Fruit fly (Drosophila melanogaster): ENCODE measurements around the gene ds.

ds gene

DNA sequence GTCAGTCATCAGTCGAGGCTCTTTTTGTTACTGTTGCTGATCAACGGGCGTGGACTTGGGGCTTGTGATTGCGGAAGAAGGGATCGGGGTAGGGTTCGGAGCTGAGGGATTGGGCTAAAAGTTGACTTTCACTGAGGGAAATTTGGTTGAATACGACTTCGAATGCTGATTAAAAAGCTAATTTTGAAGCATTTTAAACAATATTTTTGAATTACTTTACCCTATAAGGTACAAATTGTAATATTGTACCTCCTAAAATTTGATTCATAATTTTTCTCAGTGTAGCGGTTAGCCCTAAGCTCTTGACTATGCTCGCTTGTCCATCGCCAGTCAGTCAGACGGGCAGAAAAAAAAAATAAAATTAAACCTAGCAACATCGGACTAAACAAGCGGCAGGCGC is 68.3 kb downstream of the ds start:
- TF ChIP-seq CG8159 (tag; optimal IDR thresholded peaks at IDR 0.05) = peak; percentile 81
- no peak for TF ChIP-seq fd96Ca (GFP tag; IDR thresholded peaks at IDR 0.05)
- no peak for TF ChIP-seq CG32121 (GFP tag; IDR thresholded peaks at IDR 0.05)
- peak; percentile 39 for TF ChIP-seq CG8301 (tag; optimal IDR thresholded peaks at IDR 0.05)
- peak; percentile 54; the same call in 2 of the 3 replicates for TF ChIP-seq CG4496 (GFP tag; IDR thresholded peaks at IDR 0.05)
- TF ChIP-seq gl (tag; optimal IDR thresholded peaks at IDR 0.05) = peak; percentile 34
- peak; percentile 23 for TF ChIP-seq D1 (tag; optimal IDR thresholded peaks at IDR 0.05)
- TF ChIP-seq CG34367 (tag; optimal IDR thresholded peaks at IDR 0.05) = peak; percentile 77
- peak; percentile 37 for TF ChIP-seq Pif1B (GFP tag; optimal IDR thresholded peaks at IDR 0.05)
- peak; percentile 59 for TF ChIP-seq CG12605 (GFP tag; IDR thresholded peaks at IDR 0.05)
- peak; percentile 63 for TF ChIP-seq CG14655 (GFP tag; optimal IDR thresholded peaks at IDR 0.05)
- peak; percentile 76 for TF ChIP-seq CG15710 (tag; optimal IDR thresholded peaks at IDR 0.05)
- peak; percentile 42 for TF ChIP-seq CG13204 (GFP tag; optimal IDR thresholded peaks at IDR 0.05)
- no peak for TF ChIP-seq rn (GFP tag; IDR thresholded peaks at IDR 0.05)
- TF ChIP-seq CG17806 (tag; optimal IDR thresholded peaks at IDR 0.05) = peak; percentile 80
- TF ChIP-seq Pif1A (GFP tag; optimal IDR thresholded peaks at IDR 0.05) = peak; percentile 38
- TF ChIP-seq Snoo (tag; optimal IDR thresholded peaks at IDR 0.05) = no peak
- TF ChIP-seq EcR (GFP tag; optimal IDR thresholded peaks at IDR 0.05) = no peak
- peak; percentile 84 for TF ChIP-seq CG9948 (tag; optimal IDR thresholded peaks at IDR 0.05)
- TF ChIP-seq Ets98B (GFP tag; IDR thresholded peaks at IDR 0.05) = no peak
- no peak for TF ChIP-seq CG10348 (GFP tag; IDR thresholded peaks at IDR 0.05)

DNA sequence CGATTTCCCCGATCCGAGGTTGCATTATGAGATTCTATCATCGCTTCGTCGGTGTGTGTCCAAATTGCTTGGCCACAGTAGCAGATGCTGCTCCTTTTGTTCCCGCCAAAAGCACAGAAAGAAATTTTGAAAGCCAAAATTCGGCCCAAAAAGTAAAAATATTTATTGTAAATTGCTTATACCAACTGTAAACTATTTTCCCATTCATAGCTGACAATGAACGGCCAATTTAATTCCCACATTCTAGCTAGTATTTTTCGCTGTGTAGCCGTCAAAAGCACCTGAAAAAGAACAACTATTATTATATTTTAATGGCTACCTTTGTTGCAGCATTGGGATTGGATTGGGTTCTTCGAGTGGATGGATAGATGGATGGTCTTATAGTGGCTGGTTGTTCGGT is 78.3 kb downstream of the ds start:
- TF ChIP-seq CG34367 (tag; optimal IDR thresholded peaks at IDR 0.05) = no peak
- TF ChIP-seq CG13204 (GFP tag; optimal IDR thresholded peaks at IDR 0.05) = no peak
- peak; percentile 5 for TF ChIP-seq Pif1B (GFP tag; optimal IDR thresholded peaks at IDR 0.05)
- peak; percentile 65 for TF ChIP-seq CG14655 (GFP tag; optimal IDR thresholded peaks at IDR 0.05)
- peak; percentile 23 for TF ChIP-seq CG8159 (tag; optimal IDR thresholded peaks at IDR 0.05)
- peak; percentile 37 for TF ChIP-seq CG9948 (tag; optimal IDR thresholded peaks at IDR 0.05)
- TF ChIP-seq CG8301 (tag; optimal IDR thresholded peaks at IDR 0.05) = peak; percentile 50
- peak; percentile 36 for TF ChIP-seq CG17806 (tag; optimal IDR thresholded peaks at IDR 0.05)
- TF ChIP-seq Ets98B (GFP tag; IDR thresholded peaks at IDR 0.05) = no peak
- no peak for TF ChIP-seq Snoo (tag; optimal IDR thresholded peaks at IDR 0.05)
- peak; percentile 40 for TF ChIP-seq Pif1A (GFP tag; optimal IDR thresholded peaks at IDR 0.05)

DNA sequence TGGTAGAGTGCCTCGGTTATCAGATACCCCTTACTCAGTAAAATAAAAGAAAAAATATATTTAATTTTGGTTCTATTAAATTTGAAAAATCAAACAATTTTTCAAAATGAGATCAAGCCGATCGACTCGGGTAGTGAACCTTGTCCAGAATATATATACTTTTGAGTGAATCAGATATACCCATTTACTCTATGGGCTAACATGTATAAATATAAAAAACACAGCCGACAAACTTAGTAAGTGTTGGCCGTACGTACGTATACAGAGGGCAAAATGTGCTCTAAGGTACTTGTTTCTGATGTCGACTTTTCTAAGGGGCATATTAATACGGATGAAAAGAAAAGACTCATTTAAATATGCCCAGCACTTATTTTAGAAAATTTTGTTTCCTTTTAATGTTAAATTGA is 80.6 kb downstream of the ds start:
- TF ChIP-seq D1 (tag; optimal IDR thresholded peaks at IDR 0.05) = no peak
- peak; percentile 53 for TF ChIP-seq Snoo (tag; optimal IDR thresholded peaks at IDR 0.05)
- TF ChIP-seq Pif1B (GFP tag; optimal IDR thresholded peaks at IDR 0.05) = peak; percentile 9
- TF ChIP-seq CG9948 (tag; optimal IDR thresholded peaks at IDR 0.05) = no peak
- TF ChIP-seq CG12605 (GFP tag; IDR thresholded peaks at IDR 0.05) = no peak
- no peak for TF ChIP-seq CG13204 (GFP tag; optimal IDR thresholded peaks at IDR 0.05)
- TF ChIP-seq rn (GFP tag; IDR thresholded peaks at IDR 0.05) = no peak
- no peak for TF ChIP-seq CG15710 (tag; optimal IDR thresholded peaks at IDR 0.05)
- no peak for TF ChIP-seq CG10348 (GFP tag; IDR thresholded peaks at IDR 0.05)
- TF ChIP-seq EcR (GFP tag; optimal IDR thresholded peaks at IDR 0.05) = no peak
- no peak for TF ChIP-seq CG8159 (tag; optimal IDR thresholded peaks at IDR 0.05)
- no peak for TF ChIP-seq Pif1A (GFP tag; optimal IDR thresholded peaks at IDR 0.05)
- no peak for TF ChIP-seq CG32121 (GFP tag; IDR thresholded peaks at IDR 0.05)
- TF ChIP-seq CG17806 (tag; optimal IDR thresholded peaks at IDR 0.05) = no peak

DNA sequence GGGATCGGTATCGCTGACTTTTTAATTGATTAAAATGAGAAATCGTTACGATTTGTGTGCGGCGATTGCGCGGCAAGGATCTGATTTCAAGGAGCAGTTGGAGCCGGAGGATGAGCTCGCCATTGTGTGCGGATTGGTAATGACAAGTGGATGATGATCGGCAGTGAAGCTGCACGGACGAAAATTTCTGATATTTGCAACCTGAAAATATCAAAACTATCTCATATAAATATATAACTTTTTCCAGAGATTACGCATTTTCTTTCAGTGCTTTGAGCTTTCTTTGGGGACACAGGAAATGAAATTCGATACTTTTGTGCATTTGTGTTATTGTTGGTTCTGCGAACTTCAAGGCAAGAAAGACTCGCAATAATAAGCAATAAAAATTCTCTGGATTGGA is 81.6 kb downstream of the ds start:
- TF ChIP-seq Pif1A (GFP tag; optimal IDR thresholded peaks at IDR 0.05) = no peak
- no peak for TF ChIP-seq Snoo (tag; optimal IDR thresholded peaks at IDR 0.05)
- TF ChIP-seq CG34367 (tag; optimal IDR thresholded peaks at IDR 0.05) = no peak
- TF ChIP-seq Pif1B (GFP tag; optimal IDR thresholded peaks at IDR 0.05) = no peak
- no peak for TF ChIP-seq CG17806 (tag; optimal IDR thresholded peaks at IDR 0.05)
- no peak for TF ChIP-seq Ets98B (GFP tag; IDR thresholded peaks at IDR 0.05)
- TF ChIP-seq CG10348 (GFP tag; IDR thresholded peaks at IDR 0.05) = no peak
- TF ChIP-seq rn (GFP tag; IDR thresholded peaks at IDR 0.05) = no peak
- no peak for TF ChIP-seq CG13204 (GFP tag; optimal IDR thresholded peaks at IDR 0.05)
- no peak for TF ChIP-seq CG12605 (GFP tag; IDR thresholded peaks at IDR 0.05)
- no peak for TF ChIP-seq D1 (tag; optimal IDR thresholded peaks at IDR 0.05)
- no peak for TF ChIP-seq EcR (GFP tag; optimal IDR thresholded peaks at IDR 0.05)
- no peak for TF ChIP-seq fd96Ca (GFP tag; IDR thresholded peaks at IDR 0.05)

DNA sequence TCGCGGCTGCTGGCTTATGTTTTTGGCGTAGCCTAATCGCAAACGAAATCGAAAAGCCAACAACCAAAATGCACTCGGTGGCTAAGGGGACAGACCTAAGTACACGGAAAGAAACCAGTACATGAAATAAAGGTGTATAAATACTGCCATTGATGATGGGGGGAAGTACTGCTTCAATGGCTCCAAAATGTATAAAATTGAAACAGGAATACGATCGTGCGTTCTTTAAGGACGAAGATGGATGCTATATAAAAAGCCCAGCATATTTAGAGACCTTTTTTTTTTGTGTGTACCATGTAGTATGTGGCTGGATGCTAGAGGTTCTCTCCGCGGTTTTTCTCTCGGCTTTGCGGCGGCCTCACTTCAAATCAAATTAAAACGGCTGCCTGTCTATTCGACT is 84.6 kb downstream of the ds start:
- TF ChIP-seq CG32121 (GFP tag; IDR thresholded peaks at IDR 0.05) (peak; percentile 59), fd96Ca (GFP tag; IDR thresholded peaks at IDR 0.05) (peak; percentile 73), CG12605 (GFP tag; IDR thresholded peaks at IDR 0.05) (no peak), Ets98B (GFP tag; IDR thresholded peaks at IDR 0.05) (peak; percentile 29; the same call in 1 of the 2 replicates), CG14655 (GFP tag; optimal IDR thresholded peaks at IDR 0.05) (peak; percentile 11), Snoo (tag; optimal IDR thresholded peaks at IDR 0.05) (no peak), CG10348 (GFP tag; IDR thresholded peaks at IDR 0.05) (peak; percentile 33; the same call in 1 of the 2 replicates), CG4496 (GFP tag; IDR thresholded peaks at IDR 0.05) (0 out of 3 replicates have a peak, but pooled peaks have one; percentile 38)

DNA sequence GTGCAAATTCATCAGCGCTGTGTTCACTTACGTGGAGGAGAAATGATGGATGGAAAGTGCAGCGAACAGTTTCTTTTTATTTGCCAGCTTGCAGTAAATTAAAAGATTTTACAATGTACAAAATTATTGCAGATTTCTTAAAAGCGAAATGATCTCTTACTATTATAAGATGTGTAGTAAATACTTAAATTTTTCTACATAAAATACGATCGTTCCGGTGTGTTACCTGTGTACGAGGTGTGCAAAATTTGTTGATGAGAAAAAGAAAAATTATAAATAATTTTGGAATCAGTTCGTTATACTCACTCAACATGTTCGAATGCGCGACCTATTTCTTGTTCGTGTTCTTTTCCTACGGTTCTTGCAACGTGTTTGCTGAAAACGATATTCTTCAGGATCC is 89.4 kb downstream of the ds start, which contains the start of gene CG2839:
Gene CG2839, plus strand, starts transcription at position 301 of the 400 bp plus-strand sequence.
- TF ChIP-seq CG8301 (tag; optimal IDR thresholded peaks at IDR 0.05) = no peak
- no peak for TF ChIP-seq Pif1B (GFP tag; optimal IDR thresholded peaks at IDR 0.05)
- no peak for TF ChIP-seq EcR (GFP tag; optimal IDR thresholded peaks at IDR 0.05)
- TF ChIP-seq fd96Ca (GFP tag; IDR thresholded peaks at IDR 0.05) = no peak
- TF ChIP-seq CG9948 (tag; optimal IDR thresholded peaks at IDR 0.05) = no peak
- TF ChIP-seq CG8159 (tag; optimal IDR thresholded peaks at IDR 0.05) = no peak

All from whole organism, pupa.